Fruit fly (Drosophila melanogaster): ENCODE results near the gene Nup133.

The Nup133 gene

dm6 chr3R:22690311-22690710 is at the start of gene Nup133, which contains the start of gene wfs1 (continued):
- TF ChIP-seq twi (tag; optimal IDR thresholded peaks at IDR 0.05) (peak; percentile 80), CG4707 (GFP tag; optimal IDR thresholded peaks at IDR 0.05) (peak; percentile 15), Ada2b (GFP tag; IDR thresholded peaks at IDR 0.05) (peak; percentile 43; the same call in 1 of the 2 replicates), az2 (GFP tag; optimal IDR thresholded peaks at IDR 0.05) (peak; percentile 76), CG11560 (tag; IDR thresholded peaks at IDR 0.05) (no peak; the same call in 2 of the 3 replicates), cg (GFP tag; optimal IDR thresholded peaks at IDR 0.05) (peak; percentile 18), CG1647 (GFP tag; optimal IDR thresholded peaks at IDR 0.05) (no peak), al (GFP tag; IDR thresholded peaks at IDR 0.05) (peak; percentile 59; the same call in 1 of the 2 replicates), H2.0 (GFP tag; IDR thresholded peaks at IDR 0.05) (peak; percentile 62), nmo (GFP tag; optimal IDR thresholded peaks at IDR 0.05) (peak; percentile 91), so (GFP tag; IDR thresholded peaks at IDR 0.05) (no peak), nerfin-2 (GFP tag; IDR thresholded peaks at IDR 0.05; ENCODE audit: partially characterized antibody) (peak; percentile 58), unc-4 (GFP tag; IDR thresholded peaks at IDR 0.05; ENCODE audit: partially characterized antibody) (peak; percentile 95), CG8924 (tag; optimal IDR thresholded peaks at IDR 0.05) (peak; percentile 91), CG13287 (GFP tag; IDR thresholded peaks at IDR 0.05; ENCODE audit: partially characterized antibody) (peak; percentile 97), CG8281 (tag; optimal IDR thresholded peaks at IDR 0.05) (peak; percentile 13), lola (GFP tag; optimal IDR thresholded peaks at IDR 0.05) (peak in 1 of 3 experiments; percentile 87), mam (GFP tag; optimal IDR thresholded peaks at IDR 0.05) (no peak), odd (GFP tag; optimal IDR thresholded peaks at IDR 0.05) (no peak), insv (GFP tag; optimal IDR thresholded peaks at IDR 0.05) (peak in 1 of 2 experiments; percentile 14), NC2α (GFP tag; optimal IDR thresholded peaks at IDR 0.05) (no peak), Dek (tag; optimal IDR thresholded peaks at IDR 0.05) (peak; percentile 71), sens (GFP tag) (peak; percentile 64), gfzf (GFP tag; optimal IDR thresholded peaks at IDR 0.05) (no peak), tap (tag; optimal IDR thresholded peaks at IDR 0.05) (peak; percentile 80), CG3065 (GFP tag; optimal IDR thresholded peaks at IDR 0.05) (peak; percentile 34), Nf-YA (GFP tag; IDR thresholded peaks at IDR 0.05) (peak; percentile 40; the same call in 1 of the 2 replicates), gsb-n (tag; optimal IDR thresholded peaks at IDR 0.05) (peak; percentile 78), D19B (GFP tag; optimal IDR thresholded peaks at IDR 0.05) (no peak), Hr78 (GFP tag; optimal IDR thresholded peaks at IDR 0.05) (no peak), tll (GFP tag; optimal IDR thresholded peaks at IDR 0.05) (peak in 1 of 2 experiments; percentile 43), Hmr (GFP tag; optimal IDR thresholded peaks at IDR 0.05) (no peak), dm (GFP tag; optimal IDR thresholded peaks at IDR 0.05) (no peak), NfI (GFP tag; optimal IDR thresholded peaks at IDR 0.05) (peak; percentile 63), crp (GFP tag; optimal IDR thresholded peaks at IDR 0.05) (peak in 1 of 2 experiments; percentile 52), CG17361 (GFP tag; IDR thresholded peaks at IDR 0.05) (no peak; the same call in 1 of the 3 replicates), CG1602 (GFP tag; optimal IDR thresholded peaks at IDR 0.05) (peak; percentile 78), Stat92E (GFP tag; optimal IDR thresholded peaks at IDR 0.05) (peak in 1 of 3 experiments; percentile 57), CG5245 (GFP tag; optimal IDR thresholded peaks at IDR 0.05) (peak; percentile 32), z (GFP tag; IDR thresholded peaks at IDR 0.05) (no peak), CG15696 (tag; optimal IDR thresholded peaks at IDR 0.05) (peak; percentile 92), Atf-2 (GFP tag; optimal IDR thresholded peaks at IDR 0.05) (no peak), CG15011 (GFP tag; optimal IDR thresholded peaks at IDR 0.05) (peak; percentile 17), Sin3A (optimal IDR thresholded peaks at IDR 0.05) (no peak), pzg (GFP tag; optimal IDR thresholded peaks at IDR 0.05) (peak; percentile 41), CG2129 (GFP tag; IDR thresholded peaks at IDR 0.05; ENCODE audit: partially characterized antibody) (peak; percentile 59; the same call in 1 of the 2 replicates), Doc2 (GFP tag; IDR thresholded peaks at IDR 0.05) (no peak), BtbVII (GFP tag; optimal IDR thresholded peaks at IDR 0.05) (peak; percentile 35), dmrt11E (tag; optimal IDR thresholded peaks at IDR 0.05) (peak; percentile 87)
